Worm (Caenorhabditis elegans) whole organism, L1 larva: Measurements from ENCODE around the gene tat-2.

ENCODE experiments used
- ceh-8 ChIP-seq: fragments of 200-800 bp; sonication (Bioruptor generic); optimal IDR thresholded peaks from 2 replicates; lab custom pipeline; 2018; ENCODE audit warnings: mild to moderate bottlenecking, missing genetic modification characterization, moderate library complexity, missing compliant biosample characterization
- ceh-82 ChIP-seq, 3 experiments: fragments of 150-350 bp in 1 of 3; sonication (generic microtip) in 2 of 3; optimal IDR thresholded peaks; 2 replicates each; lab custom pipeline; 2014 to 2017; ENCODE audit warnings: missing biosample characterization in 3 of 3, missing genetic modification characterization in 3 of 3
- nhr-11 ChIP-seq: fragments of 150-350 bp; optimal IDR thresholded peaks from 2 replicates; lab custom pipeline; 2014; ENCODE audit warnings: missing biosample characterization, missing genetic modification characterization
- nhr-12 ChIP-seq: sonication (generic microtip); optimal IDR thresholded peaks from 2 replicates; lab custom pipeline; 2017; ENCODE audit warnings: missing biosample characterization, missing genetic modification characterization
- nhr-76 ChIP-seq: sonication (generic microtip); optimal IDR thresholded peaks from 2 replicates; lab custom pipeline; 2017; ENCODE audit warnings: missing biosample characterization, missing genetic modification characterization
- pax-3 ChIP-seq: fragments of 200-800 bp; sonication (Bioruptor generic); optimal IDR thresholded peaks from 2 replicates; lab custom pipeline; 2018; ENCODE audit warnings: mild to moderate bottlenecking, missing genetic modification characterization, moderate library complexity, missing compliant biosample characterization
- snpc-4 ChIP-seq: fragments of 150-350 bp; optimal IDR thresholded peaks from 2 replicates; lab custom pipeline; 2014; ENCODE audit warnings: missing biosample characterization, missing genetic modification characterization
- sptf-1 ChIP-seq: fragments of 150-350 bp; optimal IDR thresholded peaks from 2 replicates; lab custom pipeline; 2014; ENCODE audit warnings: missing biosample characterization, missing genetic modification characterization
- tbx-2 ChIP-seq: sonication (generic microtip); optimal IDR thresholded peaks from 2 replicates; lab custom pipeline; 2016; ENCODE audit warnings: missing genetic modification characterization, missing compliant biosample characterization
- unc-62 ChIP-seq: fragments of 150-350 bp; optimal IDR thresholded peaks from 2 replicates; lab custom pipeline; 2014; ENCODE audit warnings: missing biosample characterization, missing genetic modification reagents, missing genetic modification characterization
- ztf-11 ChIP-seq, 2 experiments: sonication (generic microtip); optimal IDR thresholded peaks; 2 replicates each; lab custom pipeline; 2016 to 2017; ENCODE audit warnings: missing genetic modification characterization in 2 of 2, missing biosample characterization in 1 of 2, missing compliant biosample characterization in 1 of 2

- TF ChIP-seq ceh-82 (tag; optimal IDR thresholded peaks at IDR 0.05; lab: Kevin White, UChicago) (no peak), sptf-1 (no peak), pax-3 (tag; lab: Kevin White, UChicago) (no peak), tbx-2 (tag; lab: Kevin White, UChicago) (no peak), ceh-8 (no peak), nhr-11 (no peak), unc-62 (GFP tag; lab: Kevin White, UChicago) (no peak), nhr-76 (tag; lab: Kevin White, UChicago) (no peak), ztf-11 (tag; optimal IDR thresholded peaks at IDR 0.05; lab: Kevin White, UChicago) (no peak), snpc-4 (tag; lab: Kevin White, UChicago) (no peak), nhr-12 (no peak)
Measured at ce11 chrIV:4887258-4887657, 40.6 kb upstream of the tat-2 start, which contains the start of gene T08B6.1.
